Worm (Caenorhabditis elegans): ENCODE results near the gene ptr-3.

ptr-3 gene

DNA sequence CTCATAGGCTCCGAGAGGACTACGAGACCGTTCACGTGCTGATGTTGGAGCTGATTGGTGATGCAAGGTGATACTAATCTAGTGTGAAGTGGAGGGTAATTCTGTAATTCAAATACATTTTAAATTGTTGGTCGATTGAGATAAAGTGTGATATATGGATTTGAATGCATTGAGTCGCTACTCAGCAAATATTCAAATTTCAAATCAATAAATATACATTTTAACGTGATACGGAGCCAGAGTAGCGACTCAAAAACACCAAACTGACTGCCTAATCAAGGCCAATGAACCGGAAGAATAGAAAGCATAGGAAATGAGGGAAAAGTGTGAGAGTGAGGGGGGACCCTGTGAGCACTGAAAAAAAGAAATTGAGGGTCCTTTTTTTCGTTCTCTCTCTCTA, 32.0 kb upstream of the ptr-3 start, which contains the start of gene C03H5.6:
C03H5.6 (minus strand) TSS at position 101 of the 400 bp plus-strand sequence.
- TF ChIP-seq lin-39 (tag; optimal IDR thresholded peaks at IDR 0.05) (no peak), mdl-1 (tag; optimal IDR thresholded peaks at IDR 0.05) (no peak)

DNA sequence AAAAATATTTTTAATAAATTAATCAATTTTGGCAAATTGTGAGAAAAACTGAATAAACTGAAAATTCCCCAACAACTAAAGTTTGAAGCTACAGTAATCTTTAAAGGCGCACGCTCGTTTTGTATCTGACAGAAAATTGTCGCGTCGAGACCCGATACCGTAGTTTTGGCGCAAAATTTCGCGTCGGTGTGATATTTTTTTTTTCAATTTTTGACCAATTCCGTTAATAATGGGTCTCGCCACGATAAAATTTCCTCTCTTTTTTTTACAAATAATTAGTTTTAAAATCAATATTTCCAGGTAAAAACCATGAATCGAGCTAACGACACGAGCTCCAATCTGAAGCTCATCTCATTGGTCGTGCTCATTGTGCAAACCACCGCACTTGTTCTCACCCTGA, 21.2 kb upstream of the ptr-3 start, which contains the start of gene nstp-4:
nstp-4 (plus strand) TSS at position 301 of the 400 bp plus-strand sequence.
- TF ChIP-seq ceh-82 (tag; optimal IDR thresholded peaks at IDR 0.05) (no peak), dmd-8 (GFP tag; IDR thresholded peaks at IDR 0.05) (no peak), F37D6.2 (tag; optimal IDR thresholded peaks at IDR 0.05) (no peak), lin-29 (GFP tag; IDR thresholded peaks at IDR 0.05) (no peak), nhr-102 (tag; optimal IDR thresholded peaks at IDR 0.05) (no peak), lin-1 (GFP tag; IDR thresholded peaks at IDR 0.05) (no peak), arid-1 (GFP tag; conservative IDR thresholded peaks at IDR 0.05) (no peak), ceh-44 (GFP tag; IDR thresholded peaks at IDR 0.05) (no peak), nhr-76 (tag; optimal IDR thresholded peaks at IDR 0.05) (no peak), T20F7.1 (GFP tag; optimal IDR thresholded peaks at IDR 0.05) (no peak), ztf-11 (tag; optimal IDR thresholded peaks at IDR 0.05) (no peak), fkh-10 (GFP tag; optimal IDR thresholded peaks at IDR 0.05) (no peak), D1046.2 (GFP tag; IDR thresholded peaks at IDR 0.05) (no peak), ama-1 (optimal IDR thresholded peaks at IDR 0.05) (no peak)

DNA sequence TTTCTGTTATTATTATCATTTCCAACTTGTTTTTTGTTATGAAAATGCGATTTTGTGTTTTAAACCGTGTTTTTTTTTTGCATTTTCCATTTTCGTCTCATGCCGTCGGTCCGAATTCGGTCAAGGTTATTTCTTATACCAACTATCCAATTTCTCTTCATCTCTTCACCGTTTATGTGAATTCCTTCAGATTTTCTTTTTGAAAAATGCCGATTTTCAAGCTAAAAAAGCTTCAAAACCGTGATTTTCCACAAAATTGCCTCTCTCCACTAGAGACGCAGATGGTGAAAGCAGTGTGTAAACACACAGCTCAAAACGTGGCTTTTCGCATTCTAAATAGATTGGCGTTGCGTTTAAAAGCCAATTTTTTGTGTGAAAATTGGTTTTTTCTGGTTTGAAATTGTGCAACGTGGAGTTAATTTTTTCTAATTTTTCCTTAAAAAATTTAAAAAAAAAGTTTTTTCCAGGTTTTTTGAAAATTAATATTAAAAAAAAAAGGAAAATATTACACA, 20.5 kb upstream of the ptr-3 start:
- TF ChIP-seq ZK546.5 (tag; optimal IDR thresholded peaks at IDR 0.05) (no peak), duxl-1 (tag; optimal IDR thresholded peaks at IDR 0.05; ENCODE audit: poor library complexity) (no peak), attf-4 (tag; optimal IDR thresholded peaks at IDR 0.05) (no peak), zag-1 (tag; optimal IDR thresholded peaks at IDR 0.05) (no peak), hif-1 (tag; optimal IDR thresholded peaks at IDR 0.05) (peak in 1 of 2 experiments; percentile 8), lin-38 (GFP tag; IDR thresholded peaks at IDR 0.05) (0 out of 2 replicates have a peak, but pooled peaks have one; percentile 15), madf-9 (GFP tag; conservative IDR thresholded peaks at IDR 0.05) (no peak), ama-1 (optimal IDR thresholded peaks at IDR 0.05) (peak; percentile 53), daf-16 (GFP tag; optimal IDR thresholded peaks at IDR 0.05) (no peak), daf-16 (tag; optimal IDR thresholded peaks at IDR 0.05) (peak; percentile 76), aha-1 (tag) (peak; percentile 37)

DNA sequence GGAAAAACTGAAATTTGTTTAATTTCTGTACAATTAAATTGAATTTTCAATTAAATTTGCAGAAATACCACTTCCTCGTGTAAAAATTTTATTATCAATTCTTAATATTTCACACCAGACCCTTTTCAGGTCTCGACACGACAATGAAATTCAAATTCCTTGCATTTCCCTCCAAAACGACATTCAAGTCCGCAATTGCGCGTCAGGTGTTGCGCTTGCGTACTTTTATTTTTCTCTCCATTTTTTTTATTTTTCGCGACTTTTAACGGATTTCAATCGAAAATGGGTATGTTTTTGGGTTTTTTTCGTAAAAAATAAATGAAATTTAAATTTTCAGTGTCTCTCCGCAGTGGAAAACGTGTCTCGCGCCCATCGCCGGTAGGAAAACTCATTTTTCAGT, 18.6 kb upstream of the ptr-3 start, which contains the start of gene C03H5.3:
C03H5.3 (plus strand) TSS at position 132 of the 400 bp plus-strand sequence.
- TF ChIP-seq mes-2 (tag; optimal IDR thresholded peaks at IDR 0.05; ENCODE audit: poor library complexity, severe bottlenecking), result peak; percentile 58
- TF ChIP-seq aha-1 (tag), result peak; percentile 19
- TF ChIP-seq dpl-1 (GFP tag; optimal IDR thresholded peaks at IDR 0.05), result peak; percentile 94
- TF ChIP-seq nhr-77 (tag; optimal IDR thresholded peaks at IDR 0.05), result no peak

DNA sequence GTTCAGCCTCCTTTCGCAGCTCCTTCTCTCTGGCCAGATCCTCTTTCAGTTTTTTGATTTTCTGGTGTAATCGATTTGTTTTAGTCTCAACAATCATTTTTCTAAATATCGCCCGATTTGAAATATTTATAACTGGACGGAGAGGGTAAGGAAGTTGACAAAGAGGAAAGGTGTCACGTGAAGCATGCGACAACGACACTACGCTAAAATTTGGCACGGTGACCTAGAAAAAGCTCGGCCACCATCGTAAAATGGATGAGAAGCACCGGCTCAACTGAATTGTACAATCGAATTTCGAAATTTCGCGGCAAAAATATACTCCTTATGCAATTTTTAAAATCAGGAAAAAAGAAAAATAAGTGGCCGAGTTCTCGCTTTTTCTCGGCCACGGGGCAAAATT, 17.9 kb upstream of the ptr-3 start, which contains the start of gene C03H5.5:
C03H5.5 (minus strand) TSS at position 101 of the 400 bp plus-strand sequence.
- no peak for TF ChIP-seq dve-1 (tag; optimal IDR thresholded peaks at IDR 0.05; ENCODE audit: insufficient read depth)
- TF ChIP-seq aha-1 (tag), result peak; percentile 6

DNA sequence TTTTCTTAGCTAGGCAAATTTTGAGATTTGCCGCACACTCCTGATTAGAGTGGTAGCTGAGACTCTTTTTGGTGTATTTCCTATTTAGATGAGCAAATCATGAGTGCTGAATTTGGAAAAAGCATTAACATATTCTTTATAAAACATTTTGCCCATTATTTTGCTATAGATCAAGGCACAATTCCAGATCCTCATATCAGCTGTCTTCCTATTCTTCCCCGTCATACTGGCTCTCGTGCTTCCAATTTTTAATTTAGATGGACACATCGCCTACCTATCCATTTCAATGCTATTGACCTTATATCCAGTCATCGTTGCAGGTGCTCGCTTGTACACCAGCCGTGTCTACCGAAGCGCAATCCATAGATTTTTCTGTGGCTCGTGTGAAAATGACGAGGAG, 12.6 kb upstream of the ptr-3 start, which contains the start of gene C03H5.7:
C03H5.7 (plus strand) TSS at position 301 of the 400 bp plus-strand sequence.
- TF ChIP-seq unc-62 (GFP tag; optimal IDR thresholded peaks at IDR 0.05 in 1 of 2) (no peak), unc-62 (tag; optimal IDR thresholded peaks at IDR 0.05) (no peak), sdz-12 (GFP tag; optimal IDR thresholded peaks at IDR 0.05) (no peak), Y5F2A.4 (GFP tag; optimal IDR thresholded peaks at IDR 0.05) (no peak), lin-39 (tag; optimal IDR thresholded peaks at IDR 0.05) (no peak), lin-15B (tag; optimal IDR thresholded peaks at IDR 0.05) (no peak), set-16 (GFP tag; IDR thresholded peaks at IDR 0.05) (no peak), gei-8 (GFP tag; optimal IDR thresholded peaks at IDR 0.05) (no peak), T20F7.1 (GFP tag; optimal IDR thresholded peaks at IDR 0.05) (no peak)
